Worm (Caenorhabditis elegans) whole organism, L1 larva: Measurements from ENCODE around the gene smrc-1.
A peak's percentile ranks its signal among the peaks of the same experiment; 100 is the strongest.

Experiments
- F16B12.6 ChIP-seq: fragments of 150-350 bp; optimal IDR thresholded peaks from 2 replicates; lab custom pipeline; 2014; ENCODE audit warnings: missing biosample characterization, missing genetic modification characterization
- Y116A8C.19 ChIP-seq: sonication (generic microtip); optimal IDR thresholded peaks from 2 replicates; lab custom pipeline; 2016; ENCODE audit warnings: missing compliant biosample characterization, missing genetic modification characterization, borderline replicate concordance
- alr-1 ChIP-seq: fragments of 200-800 bp; sonication (Bioruptor generic); optimal IDR thresholded peaks from 2 replicates; lab custom pipeline; 2018; ENCODE audit warnings: borderline replicate concordance, mild to moderate bottlenecking, missing genetic modification characterization, missing compliant biosample characterization
- blmp-1 ChIP-seq: fragments of 150-350 bp; optimal IDR thresholded peaks from 2 replicates; lab custom pipeline; 2014; ENCODE audit warnings: missing biosample characterization, missing genetic modification characterization
- ceh-82 ChIP-seq, 3 experiments: fragments of 150-350 bp in 1 of 3; sonication (generic microtip) in 2 of 3; optimal IDR thresholded peaks; 2 replicates each; lab custom pipeline; 2014 to 2017; ENCODE audit warnings: missing biosample characterization in 3 of 3, missing genetic modification characterization in 3 of 3
- dpl-1 ChIP-seq, 3 experiments: fragments of 150-350 bp in 2 of 3; sonication (generic microtip) in 1 of 3; optimal IDR thresholded peaks; 2 replicates each; lab custom pipeline; 2014 to 2017; ENCODE audit warnings: missing biosample characterization in 3 of 3, missing genetic modification characterization in 3 of 3, missing genetic modification reagents in 3 of 3
- efl-1 ChIP-seq, 4 experiments: fragments of 150-350 bp; optimal IDR thresholded peaks in 3 of 4; peaks in 1 of 4; 1 replicate in 1 of 4; 2 replicates in 3 of 4; lab custom pipeline; 2014; ENCODE audit warnings: missing biosample characterization in 2 of 4, missing genetic modification characterization in 2 of 4, missing genetic modification reagents in 2 of 4
- elt-3 ChIP-seq, 6 experiments: fragments of 150-350 bp in 1 of 6; sonication (generic microtip); optimal IDR thresholded peaks; 2 replicates each; lab custom pipeline; 2017 to 2018; ENCODE audit warnings: missing biosample characterization in 6 of 6, missing genetic modification characterization in 6 of 6, inconsistent platforms in 1 of 6
- fos-1 ChIP-seq: fragments of 150-350 bp; optimal IDR thresholded peaks from 2 replicates; lab custom pipeline; 2014; ENCODE audit warnings: missing biosample characterization, missing genetic modification characterization
- hlh-4 ChIP-seq: sonication (generic microtip); optimal IDR thresholded peaks from 2 replicates; lab custom pipeline; 2016; ENCODE audit warnings: mild to moderate bottlenecking, missing genetic modification characterization, missing compliant biosample characterization
- jun-1 ChIP-seq: fragments of 150-350 bp; optimal IDR thresholded peaks from 2 replicates; lab custom pipeline; 2014; ENCODE audit warnings: missing biosample characterization, missing genetic modification reagents, missing genetic modification characterization
- lin-14 ChIP-seq: fragments of 200-800 bp; sonication (Bioruptor generic); optimal IDR thresholded peaks from 2 replicates; lab custom pipeline; 2018; ENCODE audit warnings: mild to moderate bottlenecking, missing genetic modification characterization, moderate library complexity, missing compliant biosample characterization
- lin-15B ChIP-seq: fragments of 150-350 bp; sonication (generic microtip); optimal IDR thresholded peaks from 3 replicates; lab custom pipeline; 2014; ENCODE audit warnings: missing biosample characterization, missing genetic modification characterization
- lin-35 ChIP-seq, 2 experiments: fragments of 150-350 bp; optimal IDR thresholded peaks; 2 replicates each; lab custom pipeline; 2014; ENCODE audit warnings: missing biosample characterization in 2 of 2, missing genetic modification characterization in 2 of 2, missing genetic modification reagents in 2 of 2
- lin-39 ChIP-seq: fragments of 150-350 bp; optimal IDR thresholded peaks from 2 replicates; lab custom pipeline; 2014; ENCODE audit warnings: missing biosample characterization, missing genetic modification reagents, missing genetic modification characterization
- lir-3 ChIP-seq: sonication (generic microtip); optimal IDR thresholded peaks from 2 replicates; lab custom pipeline; 2016; ENCODE audit warnings: mild to moderate bottlenecking, missing genetic modification characterization, moderate library complexity, missing compliant biosample characterization; ENCODE audit not compliant: poor library complexity
- lsy-2 ChIP-seq, 2 experiments: fragments of 150-350 bp; optimal IDR thresholded peaks; 2 replicates each; lab custom pipeline; 2014; ENCODE audit warnings: missing biosample characterization in 2 of 2, missing genetic modification characterization in 2 of 2
- mdl-1 ChIP-seq, 2 experiments: fragments of 150-350 bp; optimal IDR thresholded peaks; 2 replicates each; lab custom pipeline; 2014 to 2017; ENCODE audit warnings: missing biosample characterization in 2 of 2, missing genetic modification characterization in 2 of 2, inconsistent platforms in 1 of 2
- nhr-20 ChIP-seq: sonication (generic microtip); optimal IDR thresholded peaks from 2 replicates; lab custom pipeline; 2016; ENCODE audit warnings: mild to moderate bottlenecking, missing genetic modification characterization, missing compliant biosample characterization
- nhr-47 ChIP-seq: sonication (generic microtip); optimal IDR thresholded peaks from 2 replicates; lab custom pipeline; 2016; ENCODE audit warnings: mild to moderate bottlenecking, missing genetic modification characterization, moderate library complexity, missing compliant biosample characterization
- nhr-71 ChIP-seq: sonication (generic microtip); optimal IDR thresholded peaks from 2 replicates; lab custom pipeline; 2016; ENCODE audit warnings: mild to moderate bottlenecking, missing genetic modification characterization, moderate library complexity, missing compliant biosample characterization
- rnt-1 ChIP-seq: sonication (generic microtip); optimal IDR thresholded peaks from 2 replicates; lab custom pipeline; 2016; ENCODE audit warnings: mild to moderate bottlenecking, missing genetic modification characterization, moderate library complexity, missing compliant biosample characterization
- snpc-4 ChIP-seq: fragments of 150-350 bp; optimal IDR thresholded peaks from 2 replicates; lab custom pipeline; 2014; ENCODE audit warnings: missing biosample characterization, missing genetic modification characterization
- snu-23 ChIP-seq: sonication (generic microtip); optimal IDR thresholded peaks from 2 replicates; lab custom pipeline; 2016; ENCODE audit warnings: missing genetic modification characterization, missing compliant biosample characterization
- sup-37 ChIP-seq: fragments of 200-800 bp; sonication (Bioruptor generic); optimal IDR thresholded peaks from 2 replicates; lab custom pipeline; 2018; ENCODE audit warnings: mild to moderate bottlenecking, missing genetic modification characterization, missing compliant biosample characterization
- swsn-7 ChIP-seq: sonication (generic microtip); optimal IDR thresholded peaks from 2 replicates; lab custom pipeline; 2016; ENCODE audit warnings: missing genetic modification characterization, missing compliant biosample characterization
- tlp-1 ChIP-seq: fragments of 150-350 bp; optimal IDR thresholded peaks from 2 replicates; lab custom pipeline; 2014; ENCODE audit warnings: missing biosample characterization, missing genetic modification characterization
- unc-86 ChIP-seq: sonication (generic microtip); optimal IDR thresholded peaks from 2 replicates; lab custom pipeline; 2016; ENCODE audit warnings: missing genetic modification characterization, missing compliant biosample characterization
- unc-98 ChIP-seq: fragments of 200-800 bp; sonication (Bioruptor generic); IDR thresholded peaks from 2 replicates; pipeline ENCODE4 v1.3.6; 2022; ENCODE audit warnings: missing genetic modification characterization, missing compliant biosample characterization
- xbp-1 ChIP-seq: sonication (generic microtip); optimal IDR thresholded peaks from 2 replicates; lab custom pipeline; 2016; ENCODE audit warnings: missing genetic modification characterization, missing compliant biosample characterization
- ztf-4 ChIP-seq: fragments of 150-350 bp; optimal IDR thresholded peaks from 2 replicates; lab custom pipeline; 2014; ENCODE audit warnings: missing biosample characterization, missing genetic modification characterization

smrc-1 gene

ce11 chrIII:6381584-6382391 is 9.0 kb upstream of the smrc-1 start, which contains the start of gene znf-622:
znf-622 (plus strand) TSS chrIII:6381634.
- TF ChIP-seq efl-1 (optimal IDR thresholded peaks at IDR 0.05; lab: Kevin White, UChicago) = no peak
- TF ChIP-seq efl-1 (GFP tag; optimal IDR thresholded peaks at IDR 0.05 in 1 of 2; lab: Kevin White, UChicago) = peak in 1 of 2 experiments; percentile 75
- no peak for TF ChIP-seq xbp-1 (tag; lab: Kevin White, UChicago)
- no peak for TF ChIP-seq unc-86
- TF ChIP-seq jun-1 (tag; lab: Kevin White, UChicago) = no peak

DNA sequence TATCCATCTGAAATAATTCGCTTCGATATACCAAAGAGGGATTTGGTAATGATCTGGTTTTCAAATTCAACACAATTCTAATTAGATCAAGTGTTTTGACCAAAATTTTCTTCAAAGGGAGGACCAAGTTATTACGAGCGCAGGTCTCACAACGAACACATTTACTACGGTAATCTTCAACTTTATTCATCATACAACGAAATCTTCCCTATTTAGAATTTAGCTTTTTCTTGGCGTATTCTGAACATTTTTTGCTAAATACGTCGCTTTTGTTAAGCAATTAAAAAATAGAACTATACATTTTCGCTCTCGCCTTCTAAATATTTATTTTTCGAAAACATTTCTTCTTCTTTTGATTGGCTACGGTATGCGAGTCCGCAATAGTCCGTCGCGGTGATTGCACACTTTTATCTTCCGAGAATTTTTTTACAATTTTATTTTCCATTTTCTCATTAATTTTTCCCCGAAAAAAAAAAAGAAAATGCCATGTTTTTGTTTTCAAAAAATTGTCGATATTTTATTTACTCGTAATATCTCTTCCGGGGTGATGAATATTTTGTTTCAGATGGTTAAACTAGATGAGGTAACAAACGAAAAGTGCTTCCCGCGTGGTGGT is 7.6 kb upstream of the smrc-1 start, which contains the start of gene let-716:
TSS of gene let-716 (plus strand) at position 566 of the 616 bp plus-strand sequence.
- TF ChIP-seq ceh-82 (tag; optimal IDR thresholded peaks at IDR 0.05; lab: Kevin White, UChicago) (peak in 1 of 3 experiments; percentile 18), sup-37 (GFP tag; lab: Kevin White, UChicago) (no peak), lin-39 (tag; lab: Kevin White, UChicago) (no peak), Y116A8C.19 (no peak), F16B12.6 (peak; percentile 89), dpl-1 (GFP tag; optimal IDR thresholded peaks at IDR 0.05; lab: Kevin White, UChicago) (peak; percentile 17 to 61 (median 44)), snu-23 (peak; percentile 59), lin-35 (GFP tag; optimal IDR thresholded peaks at IDR 0.05; lab: Kevin White, UChicago) (peak; percentile 45 to 54), lsy-2 (tag; optimal IDR thresholded peaks at IDR 0.05; lab: Kevin White, UChicago) (peak; percentile 93 to 98), swsn-7 (tag; lab: Kevin White, UChicago) (peak; percentile 39), snpc-4 (no peak), unc-98 (GFP tag; lab: Robert Waterston, UW) (no peak), rnt-1 (tag; lab: Kevin White, UChicago) (peak; percentile 21), lin-14 (GFP tag; lab: Kevin White, UChicago) (no peak), fos-1 (tag; lab: Kevin White, UChicago) (no peak), lin-15B (tag; lab: Kevin White, UChicago) (peak; percentile 13), efl-1 (optimal IDR thresholded peaks at IDR 0.05; lab: Kevin White, UChicago) (peak; percentile 37 to 39), efl-1 (GFP tag; optimal IDR thresholded peaks at IDR 0.05 in 1 of 2; lab: Kevin White, UChicago) (peak; percentile 48 to 95), nhr-71 (tag; lab: Kevin White, UChicago) (peak; percentile 57), nhr-47 (tag; lab: Kevin White, UChicago) (peak; percentile 33), nhr-20 (tag; lab: Kevin White, UChicago) (peak; percentile 26)

- no peak for TF ChIP-seq tlp-1 (tag; lab: Kevin White, UChicago)
- no peak for TF ChIP-seq alr-1 (tag; lab: Kevin White, UChicago)
- no peak for TF ChIP-seq ztf-4 (tag; lab: Kevin White, UChicago)
Observed at ce11 chrIII:6389533-6389932, 1.2 kb upstream of the smrc-1 start, which contains the start of gene C16A3.2. C16A3.2 (plus strand) TSS chrIII:6389833.

DNA sequence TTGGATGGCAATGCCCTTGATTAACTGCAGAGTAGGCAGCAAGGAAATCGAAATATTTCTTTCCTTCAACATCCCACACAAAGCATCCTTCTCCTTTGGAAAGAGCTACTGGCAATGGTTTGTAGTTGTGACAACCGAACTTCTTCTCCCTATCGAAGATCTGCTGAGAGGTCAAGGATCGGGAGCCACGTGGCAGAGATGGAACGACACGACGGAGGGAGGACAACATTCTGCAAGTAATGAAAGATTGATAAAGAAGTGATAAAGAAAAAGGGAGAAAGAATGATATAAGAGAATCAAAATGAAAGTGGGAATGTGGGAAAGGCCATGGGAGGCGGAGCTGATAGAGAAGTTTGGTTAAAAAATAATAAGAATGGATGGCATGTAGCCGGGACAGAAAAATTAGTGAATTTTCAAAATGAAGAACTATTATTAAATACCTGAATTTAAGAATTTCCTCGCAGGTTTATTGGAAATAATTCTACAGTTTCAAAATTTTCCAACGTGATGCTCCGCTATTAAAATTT is 5.0 kb downstream of the smrc-1 start, which contains the start of gene oatr-1:
TSS of gene oatr-1 (minus strand) at position 477 of the 527 bp plus-strand sequence.
- no peak for TF ChIP-seq lsy-2 (tag; optimal IDR thresholded peaks at IDR 0.05; lab: Kevin White, UChicago)
- peak in 3 of 6 experiments; percentile 21 to 40 (median 35) for TF ChIP-seq elt-3 (tag; optimal IDR thresholded peaks at IDR 0.05; lab: Kevin White, UChicago)
- peak; percentile 19 for TF ChIP-seq nhr-20 (tag; lab: Kevin White, UChicago)
- no peak for TF ChIP-seq jun-1 (tag; lab: Kevin White, UChicago)
- no peak for TF ChIP-seq lin-39 (tag; lab: Kevin White, UChicago)
- no peak for TF ChIP-seq snu-23
- TF ChIP-seq fos-1 (tag; lab: Kevin White, UChicago) = no peak
- peak in 1 of 2 experiments; percentile 0 for TF ChIP-seq lin-35 (GFP tag; optimal IDR thresholded peaks at IDR 0.05; lab: Kevin White, UChicago)
- peak in 1 of 2 experiments; percentile 3 for TF ChIP-seq mdl-1 (tag; optimal IDR thresholded peaks at IDR 0.05; lab: Kevin White, UChicago)
- TF ChIP-seq hlh-4 (tag; lab: Kevin White, UChicago) = no peak
- no peak for TF ChIP-seq alr-1 (tag; lab: Kevin White, UChicago)
- TF ChIP-seq blmp-1 = peak; percentile 46
- TF ChIP-seq nhr-71 (tag; lab: Kevin White, UChicago) = peak; percentile 12
- no peak for TF ChIP-seq lir-3 (tag; lab: Kevin White, UChicago)
- TF ChIP-seq, all 84 proteins: peak for 6
